Worm (Caenorhabditis elegans) whole organism, L1 larva: ENCODE measurements around the gene T04A8.13.
"Not testable (repeated sequence)": the region's sequence is repeated elsewhere in the genome, so short reads cannot be mapped to it uniquely, and the experiment has no call there.

Experiments
- aly-2 ChIP-seq: fragments of 150-350 bp; optimal IDR thresholded peaks from 2 replicates; lab custom pipeline; 2014; ENCODE audit warnings: missing biosample characterization, missing genetic modification characterization
- hlh-4 ChIP-seq: sonication (generic microtip); optimal IDR thresholded peaks from 2 replicates; lab custom pipeline; 2016; ENCODE audit warnings: mild to moderate bottlenecking, missing genetic modification characterization, missing compliant biosample characterization
- lin-13 ChIP-seq: fragments of 150-350 bp; optimal IDR thresholded peaks from 2 replicates; lab custom pipeline; 2014; ENCODE audit warnings: missing biosample characterization, missing genetic modification reagents, missing genetic modification characterization
- nhr-11 ChIP-seq: fragments of 150-350 bp; optimal IDR thresholded peaks from 2 replicates; lab custom pipeline; 2014; ENCODE audit warnings: missing biosample characterization, missing genetic modification characterization
- nhr-20 ChIP-seq: sonication (generic microtip); optimal IDR thresholded peaks from 2 replicates; lab custom pipeline; 2016; ENCODE audit warnings: mild to moderate bottlenecking, missing genetic modification characterization, missing compliant biosample characterization
- nhr-77 ChIP-seq: fragments of 150-350 bp; optimal IDR thresholded peaks from 2 replicates; lab custom pipeline; 2014; ENCODE audit warnings: missing biosample characterization, missing genetic modification characterization
- sptf-1 ChIP-seq: fragments of 150-350 bp; optimal IDR thresholded peaks from 2 replicates; lab custom pipeline; 2014; ENCODE audit warnings: missing biosample characterization, missing genetic modification characterization

DNA sequence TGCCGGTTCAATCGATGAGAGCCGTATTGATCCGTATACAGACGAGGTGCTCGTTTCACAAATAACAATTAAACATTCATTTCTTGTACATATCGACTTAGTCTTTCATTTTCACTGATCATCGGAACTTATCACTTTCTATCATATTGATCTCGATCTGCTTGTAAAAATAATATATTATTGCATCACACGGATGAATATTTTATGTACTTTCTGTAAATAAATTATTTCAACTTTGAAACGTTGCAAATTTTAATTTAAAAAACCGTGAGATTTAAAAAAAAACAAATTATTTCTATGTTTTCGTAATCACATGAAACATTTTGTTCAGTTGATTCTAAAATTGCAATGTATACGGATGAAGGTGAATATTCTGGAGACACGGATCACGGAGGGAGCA lies 35.8 kb downstream of the T04A8.13 start, which contains the start of gene twk-6:
- TF ChIP-seq nhr-11 (tag; lab: Kevin White, UChicago); aly-2 (tag; lab: Kevin White, UChicago); nhr-20 (tag; lab: Kevin White, UChicago); lin-13; nhr-77; sptf-1 (tag; lab: Kevin White, UChicago); hlh-4 (tag; lab: Kevin White, UChicago): not testable (repeated sequence)
